Worm (Caenorhabditis elegans) whole organism, young adult: ENCODE measurements around the gene F13D12.3.

Source experiments
- B0035.1 ChIP-seq: sonication (generic microtip); optimal IDR thresholded peaks from 2 replicates; lab custom pipeline; 2016; ENCODE audit warnings: missing genetic modification characterization, mild to moderate bottlenecking, missing compliant biosample characterization, missing genotype, missing genetic modification reagents
- C17E4.6 ChIP-seq: fragments of 200-800 bp; sonication (Bioruptor generic); IDR thresholded peaks from 2 replicates; pipeline ENCODE4 v1.3.6; 2022; ENCODE audit warnings: missing genetic modification reagents, missing genetic modification characterization, missing compliant biosample characterization
- D2030.7 ChIP-seq: fragments of 200-800 bp; sonication (Bioruptor generic); IDR thresholded peaks from 2 replicates; pipeline ENCODE4 v1.3.6; 2022; ENCODE audit warnings: missing genetic modification reagents, missing genetic modification characterization, missing compliant biosample characterization
- F33H1.4 ChIP-seq: fragments of 200-800 bp; sonication (Bioruptor generic); IDR thresholded peaks from 2 replicates; pipeline ENCODE4 v1.3.6; 2022; ENCODE audit warnings: missing genetic modification reagents, missing genetic modification characterization, missing compliant biosample characterization
- F37B4.10 ChIP-seq: fragments of 200-800 bp; sonication (Bioruptor generic); IDR thresholded peaks from 2 replicates; pipeline ENCODE4 v1.3.6; 2022; ENCODE audit warnings: missing genetic modification characterization, missing compliant biosample characterization
- F39B2.1 ChIP-seq: fragments of 200-800 bp; sonication (Bioruptor generic); IDR thresholded peaks from 2 replicates; pipeline ENCODE4 v1.3.6; 2022; ENCODE audit warnings: missing genetic modification reagents, missing genetic modification characterization, missing compliant biosample characterization
- F49E8.2 ChIP-seq: sonication (generic microtip); optimal IDR thresholded peaks from 3 replicates; lab custom pipeline; 2017; ENCODE audit warnings: missing genetic modification characterization, mild to moderate bottlenecking, missing compliant biosample characterization, antibody characterized with exemption, moderate library complexity; ENCODE audit not compliant: insufficient read depth
- F52B5.7 ChIP-seq: sonication (generic microtip); optimal IDR thresholded peaks from 2 replicates; lab custom pipeline; 2016; ENCODE audit warnings: mild to moderate bottlenecking, missing genetic modification characterization, missing compliant biosample characterization
- F55B11.4 ChIP-seq: sonication (generic microtip); optimal IDR thresholded peaks from 2 replicates; lab custom pipeline; 2016; ENCODE audit warnings: missing compliant biosample characterization, missing genetic modification characterization, borderline replicate concordance; ENCODE audit not compliant: insufficient read depth
- Y53F4B.3 ChIP-seq: fragments of 200-800 bp; sonication (Bioruptor generic); IDR thresholded peaks from 2 replicates; pipeline ENCODE4 v1.3.6; 2022; ENCODE audit warnings: missing genetic modification reagents, missing genetic modification characterization, missing compliant biosample characterization
- Y56A3A.18 ChIP-seq: fragments of 200-800 bp; sonication (Bioruptor generic); IDR thresholded peaks from 2 replicates; pipeline ENCODE4 v1.3.6; 2022; ENCODE audit warnings: missing genetic modification reagents, missing genetic modification characterization, missing compliant biosample characterization
- Y67H2A.10 ChIP-seq: fragments of 200-800 bp; sonication (Bioruptor generic); conservative IDR thresholded peaks from 2 replicates; pipeline ENCODE4 v1.3.6; 2022; ENCODE audit warnings: missing genetic modification reagents, missing genetic modification characterization, missing compliant biosample characterization
- Y95B8A.8 ChIP-seq: fragments of 200-800 bp; sonication (Bioruptor generic); IDR thresholded peaks from 2 replicates; pipeline ENCODE4 v1.3.6; 2022; ENCODE audit warnings: missing genetic modification reagents, missing genetic modification characterization, missing compliant biosample characterization
- ZK185.1 ChIP-seq: sonication (generic microtip); optimal IDR thresholded peaks from 2 replicates; lab custom pipeline; 2016; ENCODE audit warnings: mild to moderate bottlenecking, missing genetic modification characterization, missing compliant biosample characterization; ENCODE audit not compliant: poor library complexity, severe bottlenecking
- athp-1 ChIP-seq: sonication (generic microtip); optimal IDR thresholded peaks from 2 replicates; lab custom pipeline; 2017; ENCODE audit warnings: mild to moderate bottlenecking, missing genetic modification characterization, missing compliant biosample characterization
- bed-2 ChIP-seq: fragments of 200-800 bp; sonication (Bioruptor generic); IDR thresholded peaks from 2 replicates; pipeline ENCODE4 v1.3.6; 2022; ENCODE audit warnings: missing genetic modification reagents, missing genetic modification characterization, missing compliant biosample characterization
- cebp-2 ChIP-seq: fragments of 200-800 bp; sonication (Bioruptor generic); IDR thresholded peaks from 2 replicates; pipeline ENCODE4 v1.3.6; 2022; ENCODE audit warnings: missing genetic modification characterization, missing compliant biosample characterization
- chd-7 ChIP-seq: sonication (generic microtip); optimal IDR thresholded peaks from 2 replicates; lab custom pipeline; 2016; ENCODE audit warnings: mild to moderate bottlenecking, missing genetic modification characterization, moderate library complexity, missing compliant biosample characterization
- efl-1 ChIP-seq: fragments of 150-350 bp; optimal IDR thresholded peaks from 2 replicates; lab custom pipeline; 2014; ENCODE audit warnings: missing biosample characterization, missing genetic modification reagents, missing genetic modification characterization
- egrh-3 ChIP-seq: fragments of 200-800 bp; sonication (Bioruptor generic); IDR thresholded peaks from 2 replicates; pipeline ENCODE4 v1.3.6; 2022; ENCODE audit warnings: missing genetic modification reagents, missing genetic modification characterization, missing compliant biosample characterization
- let-526 ChIP-seq: fragments of 200-800 bp; sonication (Bioruptor generic); IDR thresholded peaks from 2 replicates; pipeline ENCODE4 v1.3.6; 2022; ENCODE audit warnings: missing genetic modification reagents, missing genetic modification characterization, missing compliant biosample characterization
- let-607 ChIP-seq, 2 experiments: fragments of 200-800 bp in 1 of 2; sonication (Bioruptor generic) in 1 of 2; sonication (generic microtip) in 1 of 2; optimal IDR thresholded peaks; 2 replicates each; lab custom pipeline; 2016 to 2018; ENCODE audit warnings: mild to moderate bottlenecking in 2 of 2, missing compliant biosample characterization in 2 of 2, missing genetic modification characterization in 2 of 2, moderate library complexity in 2 of 2, missing genotype in 1 of 2
- lin-26 ChIP-seq: fragments of 200-800 bp; sonication (Bioruptor generic); IDR thresholded peaks from 2 replicates; pipeline ENCODE4 v1.3.6; 2022; ENCODE audit warnings: missing genetic modification reagents, missing genetic modification characterization, missing compliant biosample characterization
- lin-40 ChIP-seq: sonication (generic microtip); optimal IDR thresholded peaks from 2 replicates; lab custom pipeline; 2016; ENCODE audit warnings: missing genetic modification characterization, mild to moderate bottlenecking, missing compliant biosample characterization, missing genotype, missing genetic modification reagents
- lsl-1 ChIP-seq: fragments of 200-800 bp; sonication (Bioruptor generic); optimal IDR thresholded peaks from 2 replicates; lab custom pipeline; 2018; ENCODE audit warnings: mild to moderate bottlenecking, missing genetic modification characterization, moderate library complexity, missing compliant biosample characterization
- lsy-27 ChIP-seq: sonication (generic microtip); optimal IDR thresholded peaks from 2 replicates; lab custom pipeline; 2017; ENCODE audit warnings: missing genetic modification characterization, mild to moderate bottlenecking, missing compliant biosample characterization, antibody characterized with exemption, missing genotype, borderline replicate concordance; ENCODE audit not compliant: insufficient read depth
- madf-3 ChIP-seq: fragments of 200-800 bp; sonication (Bioruptor generic); IDR thresholded peaks from 2 replicates; pipeline ENCODE4 v1.3.6; 2022; ENCODE audit warnings: missing genetic modification reagents, missing genetic modification characterization, missing compliant biosample characterization
- madf-6 ChIP-seq: fragments of 200-800 bp; sonication (Bioruptor generic); IDR thresholded peaks from 2 replicates; pipeline ENCODE4 v1.3.6; 2022; ENCODE audit warnings: missing genetic modification reagents, missing genetic modification characterization, missing compliant biosample characterization
- madf-8 ChIP-seq: fragments of 200-800 bp; sonication (Bioruptor generic); conservative IDR thresholded peaks from 2 replicates; pipeline ENCODE4 v1.3.6; 2022; ENCODE audit warnings: missing genetic modification reagents, missing genetic modification characterization, missing compliant biosample characterization
- mes-4 ChIP-seq: sonication (generic microtip); optimal IDR thresholded peaks from 2 replicates; lab custom pipeline; 2016; ENCODE audit warnings: missing genotype, missing genetic modification characterization, missing compliant biosample characterization
- nfya-1 ChIP-seq: sonication (generic microtip); optimal IDR thresholded peaks from 2 replicates; lab custom pipeline; 2017; ENCODE audit warnings: antibody characterized with exemption, missing compliant biosample characterization, missing genetic modification characterization, borderline replicate concordance; ENCODE audit not compliant: insufficient read depth
- nfyb-1 ChIP-seq: fragments of 200-800 bp; sonication (Bioruptor generic); IDR thresholded peaks from 2 replicates; pipeline ENCODE4 v1.3.6; 2022; ENCODE audit warnings: missing genetic modification reagents, missing genetic modification characterization, missing compliant biosample characterization
- nhr-80 ChIP-seq: sonication (generic microtip); optimal IDR thresholded peaks from 2 replicates; lab custom pipeline; 2016; ENCODE audit warnings: missing genetic modification characterization, missing compliant biosample characterization
- pbrm-1 ChIP-seq: fragments of 200-800 bp; sonication (Bioruptor generic); IDR thresholded peaks from 2 replicates; pipeline ENCODE4 v1.3.6; 2022; ENCODE audit warnings: missing genetic modification reagents, missing genetic modification characterization, missing compliant biosample characterization
- snpc-4 ChIP-seq, 5 experiments: fragments of 150-350 bp in 1 of 5; sonication (generic microtip) in 4 of 5; optimal IDR thresholded peaks; 2 replicates each; lab custom pipeline; 2014 to 2018; ENCODE audit warnings: missing genetic modification characterization in 5 of 5, missing biosample characterization in 3 of 5, antibody characterized with exemption in 2 of 5, mild to moderate bottlenecking in 2 of 5, missing compliant biosample characterization in 2 of 5, missing genotype in 2 of 5, moderate library complexity in 2 of 5, missing genetic modification reagents in 1 of 5
- tlf-1 ChIP-seq: fragments of 200-800 bp; sonication (Bioruptor generic); optimal IDR thresholded peaks from 2 replicates; lab custom pipeline; 2018; ENCODE audit warnings: mild to moderate bottlenecking, missing genetic modification characterization, missing compliant biosample characterization
- unc-62 ChIP-seq: fragments of 150-350 bp; optimal IDR thresholded peaks from 2 replicates; lab custom pipeline; 2014; ENCODE audit warnings: missing biosample characterization, missing genetic modification reagents, missing genetic modification characterization
- zfh-2 ChIP-seq: fragments of 200-800 bp; sonication (Bioruptor generic); conservative IDR thresholded peaks from 2 replicates; pipeline ENCODE4 v1.3.6; 2022; ENCODE audit warnings: missing genetic modification reagents, missing genetic modification characterization, missing compliant biosample characterization
- ztf-18 ChIP-seq: sonication (generic microtip); optimal IDR thresholded peaks from 2 replicates; lab custom pipeline; 2016; ENCODE audit warnings: missing genotype, mild to moderate bottlenecking, missing genetic modification characterization, missing compliant biosample characterization
- ztf-25 ChIP-seq: fragments of 200-800 bp; sonication (Bioruptor generic); IDR thresholded peaks from 2 replicates; pipeline ENCODE4 v1.3.6; 2022; ENCODE audit warnings: missing genetic modification reagents, missing genetic modification characterization, missing compliant biosample characterization

F13D12.3 gene

DNA sequence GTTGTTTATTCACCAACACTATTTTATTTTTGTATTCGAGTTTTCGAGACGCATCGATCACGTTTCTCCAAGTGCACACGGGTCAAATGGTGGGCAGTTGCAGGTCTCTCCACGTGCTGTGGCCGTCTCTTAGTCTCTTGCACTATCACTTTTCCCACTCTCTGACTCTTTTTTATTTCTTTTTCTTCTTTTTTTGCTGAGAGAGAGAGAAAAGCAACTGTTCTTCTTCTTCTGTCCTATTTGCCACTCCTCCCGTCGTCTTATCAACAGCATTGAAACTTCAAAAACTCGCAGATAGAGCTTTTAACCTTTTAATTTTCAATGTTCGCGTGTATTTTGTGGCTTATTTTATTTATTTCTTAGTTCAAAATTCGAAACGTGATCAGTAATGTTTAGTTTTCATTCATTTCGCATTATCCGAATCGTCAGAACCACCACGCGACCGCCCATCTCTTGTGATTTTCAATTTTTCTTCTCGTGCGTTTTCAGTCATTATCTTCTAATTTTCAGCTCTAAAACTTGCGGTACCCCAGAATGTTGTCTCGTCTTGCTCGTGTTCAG is 8.4 kb downstream of the F13D12.3 start, which contains the start of gene alh-8 (continued):
- TF ChIP-seq B0035.1 (tag; lab: Kevin White, UChicago) = no peak
- peak; percentile 25 for TF ChIP-seq lin-40 (tag; lab: Kevin White, UChicago)
- TF ChIP-seq, all 124 proteins: peak for 37

- peak; percentile 77; the same call in 1 of the 2 replicates for TF ChIP-seq F37B4.10
- TF ChIP-seq cebp-2 (GFP tag; lab: Robert Waterston, UW) = 0 out of 2 replicates have a peak, but pooled peaks have one; percentile 14
- no peak for TF ChIP-seq pbrm-1
- 0 out of 2 replicates have a peak, but pooled peaks have one; percentile 25 for TF ChIP-seq lin-26 (GFP tag; lab: Robert Waterston, UW)
- peak; percentile 84; the same call in 1 of the 2 replicates for TF ChIP-seq egrh-3 (GFP tag; lab: Robert Waterston, UW)
- TF ChIP-seq nhr-80 = no peak
- TF ChIP-seq Y67H2A.10 (GFP tag; lab: Robert Waterston, UW) = no peak
- TF ChIP-seq C17E4.6 = no peak
- TF ChIP-seq F49E8.2 (tag; lab: Kevin White, UChicago) = no peak
Observed at ce11 chrII:11729757-11730535, 9.7 kb downstream of the F13D12.3 start.

- TF ChIP-seq lsy-27 (tag; lab: Kevin White, UChicago) (no peak), ZK185.1 (tag; lab: Kevin White, UChicago) (peak; percentile 59), Y56A3A.18 (GFP tag; lab: Robert Waterston, UW) (peak; percentile 61; the same call in 1 of the 2 replicates), unc-62 (GFP tag; lab: Kevin White, UChicago) (no peak), mes-4 (tag; lab: Kevin White, UChicago) (no peak), madf-6 (GFP tag; lab: Robert Waterston, UW) (peak; percentile 20), nfyb-1 (peak; percentile 72), ztf-18 (peak; percentile 27), let-526 (GFP tag; lab: Robert Waterston, UW) (no peak), efl-1 (GFP tag; lab: Kevin White, UChicago) (no peak), F52B5.7 (tag; lab: Kevin White, UChicago) (no peak), madf-8 (no peak), chd-7 (tag; lab: Kevin White, UChicago) (peak; percentile 53), C17E4.6 (0 out of 2 replicates have a peak, but pooled peaks have one; percentile 6), Y53F4B.3 (GFP tag; lab: Robert Waterston, UW) (no peak), bed-2 (GFP tag; lab: Robert Waterston, UW) (no peak), tlf-1 (GFP tag; lab: Kevin White, UChicago) (peak; percentile 47), madf-3 (GFP tag; lab: Robert Waterston, UW) (0 out of 2 replicates have a peak, but pooled peaks have one; percentile 15), Y95B8A.8 (GFP tag; lab: Robert Waterston, UW) (peak; percentile 49; the same call in 1 of the 2 replicates), snpc-4 (GFP tag; optimal IDR thresholded peaks at IDR 0.05; lab: Kevin White, UChicago) (no peak), snpc-4 (tag; optimal IDR thresholded peaks at IDR 0.05; lab: Kevin White, UChicago) (peak in 1 of 4 experiments; percentile 13), let-607 (tag; optimal IDR thresholded peaks at IDR 0.05; lab: Kevin White, UChicago) (peak in 1 of 2 experiments; percentile 9), F55B11.4 (tag; lab: Kevin White, UChicago) (no peak), F39B2.1 (GFP tag; lab: Robert Waterston, UW) (no peak), athp-1 (tag; lab: Kevin White, UChicago) (peak; percentile 42), ztf-25 (GFP tag; lab: Robert Waterston, UW) (no peak), lsl-1 (GFP tag; lab: Kevin White, UChicago) (no peak), F37B4.10 (no peak), D2030.7 (GFP tag; lab: Robert Waterston, UW) (no peak), F33H1.4 (GFP tag; lab: Robert Waterston, UW) (no peak), zfh-2 (GFP tag; lab: Robert Waterston, UW) (0 out of 2 replicates have a peak, but pooled peaks have one; percentile 23), nfya-1 (tag; lab: Kevin White, UChicago) (no peak)
Observed at ce11 chrII:11731174-11731724, 11.0 kb downstream of the F13D12.3 start.
